Fruit fly (Drosophila melanogaster) whole organism, adult: ENCODE data around the gene CG15209.

Source experiments
- CG1620 ChIP-seq: fragments of 200-800 bp; sonication (Bioruptor generic); optimal IDR thresholded peaks from 2 replicates; lab custom pipeline; 2016; ENCODE audit warnings: missing biosample characterization, missing genetic modification characterization
- Crg-1 ChIP-seq: fragments of 200-800 bp; sonication (Bioruptor generic); optimal IDR thresholded peaks from 2 replicates; lab custom pipeline; 2016; ENCODE audit warnings: missing biosample characterization, missing genetic modification characterization

dm6 chrX:10808684-10809083 lies 33.3 kb upstream of the CG15209 start:
- TF ChIP-seq CG1620 (GFP tag; lab: Kevin White, UChicago) = no peak
- TF ChIP-seq Crg-1 = no peak
